Fruit fly (Drosophila melanogaster) whole organism, pupa: ENCODE data around the gene Cad74A.

Experiments used
- CG10348 ChIP-seq: fragments of 200-800 bp; sonication (Bioruptor generic); IDR thresholded peaks from 2 replicates; pipeline ENCODE4 v1.3.6; 2022; ENCODE audit warnings: missing biosample characterization, missing genetic modification characterization
- CG12605 ChIP-seq: fragments of 200-800 bp; sonication (Bioruptor generic); IDR thresholded peaks from 2 replicates; pipeline ENCODE4 v1.3.6; 2022; ENCODE audit warnings: missing biosample characterization, missing genetic modification characterization
- CG14655 ChIP-seq: fragments of 200-800 bp; sonication (Bioruptor generic); optimal IDR thresholded peaks from 3 replicates; lab custom pipeline; 2017; ENCODE audit warnings: mild to moderate bottlenecking, missing biosample characterization, missing genetic modification reagents, missing genetic modification characterization
- CG17806 ChIP-seq: fragments of 200-800 bp; sonication (Bioruptor generic); optimal IDR thresholded peaks from 2 replicates; lab custom pipeline; 2018; ENCODE audit warnings: missing biosample characterization, mild to moderate bottlenecking, missing genetic modification characterization, moderate library complexity
- CG32121 ChIP-seq: fragments of 200-800 bp; sonication (Bioruptor generic); IDR thresholded peaks from 2 replicates; pipeline ENCODE4 v1.3.6; 2022; ENCODE audit warnings: missing biosample characterization, missing genetic modification characterization
- CG34367 ChIP-seq: fragments of 200-800 bp; sonication (Bioruptor generic); optimal IDR thresholded peaks from 2 replicates; lab custom pipeline; 2018; ENCODE audit warnings: missing biosample characterization, mild to moderate bottlenecking, missing genetic modification characterization
- CG4496 ChIP-seq: fragments of 200-800 bp; sonication (Bioruptor generic); IDR thresholded peaks from 3 replicates; pipeline ENCODE4 v1.3.6; 2022; ENCODE audit warnings: missing biosample characterization, missing genetic modification characterization
- CG8301 ChIP-seq: fragments of 200-800 bp; sonication (Bioruptor generic); optimal IDR thresholded peaks from 2 replicates; lab custom pipeline; 2018; ENCODE audit warnings: missing biosample characterization, mild to moderate bottlenecking, missing genetic modification characterization
- CG9948 ChIP-seq: fragments of 200-800 bp; sonication (Bioruptor generic); optimal IDR thresholded peaks from 2 replicates; lab custom pipeline; 2018; ENCODE audit warnings: missing biosample characterization, mild to moderate bottlenecking, missing genetic modification characterization, moderate library complexity
- EcR ChIP-seq: fragments of 200-800 bp; sonication (Bioruptor generic); optimal IDR thresholded peaks from 3 replicates; lab custom pipeline; 2019; ENCODE audit warnings: missing biosample characterization, missing genetic modification characterization, mild to moderate bottlenecking, moderate library complexity, missing genetic modification reagents
- Pif1A ChIP-seq: fragments of 200-800 bp; sonication (Bioruptor generic); optimal IDR thresholded peaks from 3 replicates; lab custom pipeline; 2016; ENCODE audit warnings: missing biosample characterization, missing genetic modification characterization
- Pif1B ChIP-seq: fragments of 200-800 bp; sonication (Bioruptor generic); optimal IDR thresholded peaks from 3 replicates; lab custom pipeline; 2016; ENCODE audit warnings: missing biosample characterization, missing genetic modification characterization
- fd96Ca ChIP-seq: fragments of 200-800 bp; sonication (Bioruptor generic); IDR thresholded peaks from 3 replicates; pipeline ENCODE4 v1.3.6; 2022; ENCODE audit warnings: missing biosample characterization, missing genetic modification characterization
- rn ChIP-seq: fragments of 200-800 bp; sonication (Bioruptor generic); IDR thresholded peaks from 2 replicates; pipeline ENCODE4 v1.3.6; 2022; ENCODE audit warnings: missing biosample characterization, missing genetic modification characterization

DNA sequence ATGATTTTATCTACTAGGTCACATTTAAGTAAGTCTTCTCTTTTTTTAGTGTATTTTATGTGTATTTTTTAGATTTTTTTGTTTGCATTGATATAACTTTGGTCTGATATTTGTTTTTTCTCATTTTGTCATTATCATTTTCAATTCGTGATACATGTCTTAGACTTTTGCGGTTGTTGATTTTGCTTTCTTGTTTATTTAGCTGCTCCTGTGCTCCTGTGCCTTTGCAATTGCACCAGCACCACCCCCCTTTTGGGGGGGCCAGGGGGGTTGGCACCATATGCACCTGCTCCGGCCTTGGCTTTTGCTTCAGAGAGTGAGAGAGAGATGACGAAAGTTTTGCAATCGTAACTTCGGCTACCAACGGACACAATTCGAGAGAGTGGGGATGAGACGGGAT, 21.6 kb upstream of the Cad74A start:
- TF ChIP-seq CG32121 (GFP tag; lab: Robert Waterston, UW) (no peak), fd96Ca (GFP tag; lab: Robert Waterston, UW) (no peak), EcR (GFP tag; lab: Kevin White, UChicago) (no peak), CG8301 (tag; lab: Kevin White, UChicago) (no peak), CG14655 (no peak), CG12605 (GFP tag; lab: Robert Waterston, UW) (no peak), CG34367 (tag; lab: Kevin White, UChicago) (no peak), CG4496 (no peak), Pif1A (no peak), Pif1B (GFP tag; lab: Kevin White, UChicago) (no peak), CG17806 (tag; lab: Kevin White, UChicago) (no peak), rn (GFP tag; lab: Robert Waterston, UW) (no peak), CG10348 (GFP tag; lab: Robert Waterston, UW) (no peak), CG9948 (tag; lab: Kevin White, UChicago) (no peak)
